Fruit fly (Drosophila melanogaster) Kc167 (cell line): ENCODE measurements around the gene kipf.

ENCODE experiments used
- Myc ChIP-seq: fragments of >200 bp; optimal IDR thresholded peaks from 2 replicates; lab custom pipeline; 2017; ENCODE audit warnings: missing external identifiers
- Sin3A ChIP-seq: fragments of >200 bp; optimal IDR thresholded peaks from 2 replicates; lab custom pipeline; 2018; ENCODE audit warnings: missing external identifiers
- h ChIP-seq: fragments of >200 bp; optimal IDR thresholded peaks from 3 replicates; lab custom pipeline; 2018; ENCODE audit warnings: missing external identifiers
- insv ChIP-seq: fragments of >200 bp; optimal IDR thresholded peaks from 3 replicates; lab custom pipeline; 2018; ENCODE audit warnings: missing external identifiers
- psq ChIP-seq: fragments of >200 bp; optimal IDR thresholded peaks from 2 replicates; lab custom pipeline; 2017; ENCODE audit warnings: missing external identifiers
- ttk ChIP-seq: sonication (Bioruptor generic); optimal IDR thresholded peaks from 2 replicates; lab custom pipeline; 2017; ENCODE audit warnings: missing external identifiers

The kipf gene

dm6 chr3R:7962778-7963494, 49.3 kb downstream of the kipf start:
- TF ChIP-seq ttk (lab: Kevin White, UChicago) (no peak), Sin3A (lab: Kevin White, UChicago) (no peak), insv (lab: Kevin White, UChicago) (no peak), Myc (lab: Kevin White, UChicago) (no peak), h (no peak), psq (lab: Kevin White, UChicago) (no peak)

dm6 chr3R:7963495-7964132, 50.0 kb downstream of the kipf start:
- TF ChIP-seq psq (lab: Kevin White, UChicago) (no peak), h (no peak), Myc (lab: Kevin White, UChicago) (no peak), ttk (lab: Kevin White, UChicago) (no peak), insv (lab: Kevin White, UChicago) (no peak), Sin3A (lab: Kevin White, UChicago) (no peak)

dm6 chr3R:7964751-7965319, 51.2 kb downstream of the kipf start:
- TF ChIP-seq psq (lab: Kevin White, UChicago) (no peak), insv (lab: Kevin White, UChicago) (no peak), ttk (lab: Kevin White, UChicago) (no peak), Myc (lab: Kevin White, UChicago) (no peak), Sin3A (lab: Kevin White, UChicago) (no peak), h (no peak)
